Fruit fly (Drosophila melanogaster): Measurements from ENCODE around the gene cDIP.

Gene cDIP

DNA sequence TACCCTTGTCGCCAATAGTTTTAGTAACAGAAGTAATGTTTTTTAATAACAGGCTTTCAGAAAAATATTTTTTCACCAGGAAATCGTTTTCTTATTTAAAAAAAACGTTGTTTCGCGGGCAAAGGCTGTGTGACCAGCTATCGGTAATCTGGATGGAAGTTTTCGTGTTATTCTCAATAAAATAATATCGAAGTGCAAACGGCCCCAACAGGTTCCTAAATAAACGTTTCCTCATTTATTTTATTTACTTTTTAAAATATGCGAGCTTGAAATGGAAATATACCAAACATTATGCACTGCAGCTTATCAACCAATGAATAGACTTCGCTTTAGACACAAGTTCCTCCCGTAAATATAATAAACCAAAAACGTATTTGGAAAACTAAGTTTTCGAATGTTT lies 30.8 kb downstream of the cDIP start, which contains the start of gene Ice2 (continued):
- TF ChIP-seq PHDP (tag; optimal IDR thresholded peaks at IDR 0.05), result peak; percentile 10
- TF ChIP-seq vnd (GFP tag; IDR thresholded peaks at IDR 0.05; ENCODE audit: partially characterized antibody), result 0 out of 3 replicates have a peak, but pooled peaks have one; percentile 7
- TF ChIP-seq CG10267 (tag; optimal IDR thresholded peaks at IDR 0.05), result peak; percentile 63
- no peak for TF ChIP-seq klu (GFP tag; IDR thresholded peaks at IDR 0.05)
- no peak for TF ChIP-seq CG11696 (GFP tag; IDR thresholded peaks at IDR 0.05)
- peak; percentile 61 for TF ChIP-seq Ets97D (GFP tag; optimal IDR thresholded peaks at IDR 0.05)
- TF ChIP-seq MBD-R2 (GFP tag; IDR thresholded peaks at IDR 0.05), result peak; percentile 57
- TF ChIP-seq bbx (GFP tag; IDR thresholded peaks at IDR 0.05; ENCODE audit: partially characterized antibody), result peak; percentile 38; the same call in 1 of the 2 replicates
- TF ChIP-seq Abd-B (GFP tag; optimal IDR thresholded peaks at IDR 0.05), result no peak
- TF ChIP-seq Kr (GFP tag; optimal IDR thresholded peaks at IDR 0.05), result no peak
- no peak for TF ChIP-seq dati (GFP tag; IDR thresholded peaks at IDR 0.05)
- no peak for TF ChIP-seq Oaz (GFP tag; IDR thresholded peaks at IDR 0.05)
- TF ChIP-seq CG14965 (GFP tag; optimal IDR thresholded peaks at IDR 0.05; ENCODE audit: borderline replicate concordance), result no peak
- peak; percentile 96 for TF ChIP-seq E2f2 (GFP tag; IDR thresholded peaks at IDR 0.05)
- TF ChIP-seq BtbVII (GFP tag; optimal IDR thresholded peaks at IDR 0.05), result no peak
- no peak for TF ChIP-seq CG4424 (GFP tag; optimal IDR thresholded peaks at IDR 0.05)
- TF ChIP-seq slbo (GFP tag; IDR thresholded peaks at IDR 0.05), result 0 out of 2 replicates have a peak, but pooled peaks have one; percentile 34
- peak; percentile 33; the same call in 1 of the 2 replicates for TF ChIP-seq CG14014 (GFP tag; IDR thresholded peaks at IDR 0.05)
- no peak for TF ChIP-seq CG12155 (GFP tag; optimal IDR thresholded peaks at IDR 0.05)
- TF ChIP-seq CG6791 (GFP tag; IDR thresholded peaks at IDR 0.05; ENCODE audit: partially characterized antibody), result peak; percentile 57; the same call in 2 of the 3 replicates
- no peak for TF ChIP-seq CG4404 (GFP tag; IDR thresholded peaks at IDR 0.05)
- no peak for TF ChIP-seq cas (GFP tag; IDR thresholded peaks at IDR 0.05)
- no peak for TF ChIP-seq D19B (GFP tag; optimal IDR thresholded peaks at IDR 0.05)
- TF ChIP-seq CG4730 (GFP tag; IDR thresholded peaks at IDR 0.05), result no peak
- peak; percentile 7 for TF ChIP-seq CG15696 (tag; optimal IDR thresholded peaks at IDR 0.05)
- TF ChIP-seq CG15479 (GFP tag; optimal IDR thresholded peaks at IDR 0.05), result no peak
- TF ChIP-seq ab (GFP tag; optimal IDR thresholded peaks at IDR 0.05), result no peak
- TF ChIP-seq sug (tag; optimal IDR thresholded peaks at IDR 0.05), result peak; percentile 21
- peak; percentile 73 for TF ChIP-seq Dref (GFP tag; IDR thresholded peaks at IDR 0.05)
- no peak for TF ChIP-seq eve (GFP tag; optimal IDR thresholded peaks at IDR 0.05)
- TF ChIP-seq tio (GFP tag; optimal IDR thresholded peaks at IDR 0.05), result no peak
- no peak for TF ChIP-seq bigmax (GFP tag; optimal IDR thresholded peaks at IDR 0.05)
- TF ChIP-seq nmo (GFP tag; optimal IDR thresholded peaks at IDR 0.05), result no peak
- TF ChIP-seq CG14710 (tag; optimal IDR thresholded peaks at IDR 0.05), result peak; percentile 52
- no peak for TF ChIP-seq NC2α (GFP tag; optimal IDR thresholded peaks at IDR 0.05)
- no peak for TF ChIP-seq CG8478 (optimal IDR thresholded peaks at IDR 0.05)
- TF ChIP-seq ash1 (GFP tag; optimal IDR thresholded peaks at IDR 0.05), result no peak
- TF ChIP-seq CG10274 (GFP tag; optimal IDR thresholded peaks at IDR 0.05), result no peak
- TF ChIP-seq CG13424 (tag; optimal IDR thresholded peaks at IDR 0.05), result peak; percentile 41
- peak; percentile 25; the same call in 1 of the 2 replicates for TF ChIP-seq Xrp1 (GFP tag; IDR thresholded peaks at IDR 0.05)
- TF ChIP-seq otp (GFP tag; IDR thresholded peaks at IDR 0.05), result no peak
- no peak for TF ChIP-seq ap (GFP tag; IDR thresholded peaks at IDR 0.05)
- no peak for TF ChIP-seq Hmx (GFP tag; optimal IDR thresholded peaks at IDR 0.05)
- peak; percentile 92 for TF ChIP-seq CG15514 (GFP tag; optimal IDR thresholded peaks at IDR 0.05)
- TF ChIP-seq HmgZ (tag; optimal IDR thresholded peaks at IDR 0.05), result no peak
- no peak for TF ChIP-seq salm (tag; optimal IDR thresholded peaks at IDR 0.05)
- no peak for TF ChIP-seq Bdp1 (GFP tag; optimal IDR thresholded peaks at IDR 0.05)
- TF ChIP-seq CG1529 (GFP tag; optimal IDR thresholded peaks at IDR 0.05), result no peak
- no peak for TF ChIP-seq Atf6 (GFP tag; IDR thresholded peaks at IDR 0.05)
- peak; percentile 44 for TF ChIP-seq CG2712 (tag; optimal IDR thresholded peaks at IDR 0.05)
- no peak for TF ChIP-seq dmrt11E (tag; optimal IDR thresholded peaks at IDR 0.05)
- TF ChIP-seq phol (tag; optimal IDR thresholded peaks at IDR 0.05), result peak; percentile 41

Measured in whole organism, embryonic.